Worm (Caenorhabditis elegans): ENCODE measurements around the gene acr-12.
A peak's percentile ranks its signal among the peaks of the same experiment; 100 is the strongest.

acr-12 gene

DNA sequence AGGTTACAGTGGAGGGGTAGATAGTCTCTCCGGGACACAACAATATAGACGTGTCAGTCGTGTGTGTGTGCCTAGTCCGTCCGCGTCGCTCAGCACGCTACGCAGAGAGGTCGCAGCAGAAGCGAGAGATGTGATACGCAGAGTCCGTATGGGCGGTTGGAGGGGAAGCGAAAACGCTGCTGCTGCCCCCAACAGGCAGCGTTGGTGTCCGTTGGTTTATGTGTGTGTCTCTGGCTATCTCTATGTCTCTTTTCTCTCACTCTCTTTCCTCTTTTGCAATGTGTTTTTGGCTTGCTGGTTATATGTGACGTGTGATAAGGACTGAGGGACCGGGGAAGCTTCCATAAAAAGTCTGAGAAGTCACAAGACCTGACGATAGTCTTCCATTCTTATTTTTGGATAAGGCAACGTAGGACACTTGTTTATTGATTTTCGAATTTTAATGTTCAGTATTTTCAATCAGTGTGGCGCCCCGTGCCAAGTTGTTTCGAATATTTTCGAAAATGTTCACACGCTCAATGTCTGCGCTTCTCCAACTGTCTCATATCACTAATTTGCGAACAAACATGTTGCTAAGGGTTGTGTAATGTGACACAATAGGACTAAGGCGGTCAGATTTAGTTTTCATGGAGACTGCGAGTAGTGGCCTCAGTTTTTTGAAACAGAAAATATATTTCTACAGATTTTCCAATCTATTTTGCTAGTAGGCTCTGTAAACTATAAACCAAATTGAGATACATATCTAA lies 5.1 kb upstream of the acr-12 start, which contains the start of gene pab-2:
Gene pab-2 (minus strand): TSS at position 69 of the 746 bp plus-strand sequence.
- TF ChIP-seq cog-1 (tag; optimal IDR thresholded peaks at IDR 0.05) (peak; percentile 69), flt-1 (GFP tag; IDR thresholded peaks at IDR 0.05) (0 out of 2 replicates have a peak, but pooled peaks have one; percentile 39), ztf-23 (GFP tag; IDR thresholded peaks at IDR 0.05) (peak; percentile 72), ztf-29 (GFP tag; IDR thresholded peaks at IDR 0.05) (peak; percentile 73), med-1 (GFP tag; optimal IDR thresholded peaks at IDR 0.05; ENCODE audit: insufficient read depth) (no peak)

DNA sequence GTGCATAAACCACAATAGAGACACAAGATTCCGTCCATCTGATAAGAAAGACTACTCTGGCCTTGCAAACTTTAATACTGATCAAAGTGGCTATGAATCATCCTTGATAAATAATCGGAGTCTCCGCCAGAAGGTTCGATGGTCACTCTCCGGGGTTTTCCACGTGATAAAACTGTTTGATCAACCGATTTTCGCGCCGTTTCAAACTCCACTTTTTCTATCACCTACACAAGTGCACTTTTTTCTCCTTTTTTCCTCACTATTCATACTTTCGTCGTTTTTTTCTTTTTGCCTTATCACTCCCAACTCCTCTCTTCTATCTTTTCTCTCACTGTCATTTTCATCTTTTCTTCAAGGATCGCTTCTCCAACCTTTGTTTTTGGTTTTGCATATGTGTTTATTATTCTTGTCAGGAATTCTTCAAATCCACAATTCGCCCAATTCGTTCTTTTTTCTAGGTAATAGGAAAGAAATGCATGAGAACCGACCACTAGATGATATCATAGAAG lies 4.0 kb upstream of the acr-12 start, which contains the start of gene F18H3.4:
Gene F18H3.4 (plus strand): TSS at position 459 of the 509 bp plus-strand sequence.
- no peak for TF ChIP-seq med-1 (GFP tag; optimal IDR thresholded peaks at IDR 0.05; ENCODE audit: insufficient read depth)
- TF ChIP-seq cog-1 (tag; optimal IDR thresholded peaks at IDR 0.05), result no peak
- TF ChIP-seq ref-1 (GFP tag; conservative IDR thresholded peaks at IDR 0.05), result no peak
- TF ChIP-seq T22C8.4 (GFP tag; IDR thresholded peaks at IDR 0.05), result no peak
- TF ChIP-seq klf-2 (GFP tag; conservative IDR thresholded peaks at IDR 0.05), result no peak
- TF ChIP-seq ztf-29 (GFP tag; IDR thresholded peaks at IDR 0.05), result no peak
- no peak for TF ChIP-seq tab-1 (GFP tag; IDR thresholded peaks at IDR 0.05)
- no peak for TF ChIP-seq ztf-23 (GFP tag; IDR thresholded peaks at IDR 0.05)
- TF ChIP-seq flt-1 (GFP tag; IDR thresholded peaks at IDR 0.05), result no peak

DNA sequence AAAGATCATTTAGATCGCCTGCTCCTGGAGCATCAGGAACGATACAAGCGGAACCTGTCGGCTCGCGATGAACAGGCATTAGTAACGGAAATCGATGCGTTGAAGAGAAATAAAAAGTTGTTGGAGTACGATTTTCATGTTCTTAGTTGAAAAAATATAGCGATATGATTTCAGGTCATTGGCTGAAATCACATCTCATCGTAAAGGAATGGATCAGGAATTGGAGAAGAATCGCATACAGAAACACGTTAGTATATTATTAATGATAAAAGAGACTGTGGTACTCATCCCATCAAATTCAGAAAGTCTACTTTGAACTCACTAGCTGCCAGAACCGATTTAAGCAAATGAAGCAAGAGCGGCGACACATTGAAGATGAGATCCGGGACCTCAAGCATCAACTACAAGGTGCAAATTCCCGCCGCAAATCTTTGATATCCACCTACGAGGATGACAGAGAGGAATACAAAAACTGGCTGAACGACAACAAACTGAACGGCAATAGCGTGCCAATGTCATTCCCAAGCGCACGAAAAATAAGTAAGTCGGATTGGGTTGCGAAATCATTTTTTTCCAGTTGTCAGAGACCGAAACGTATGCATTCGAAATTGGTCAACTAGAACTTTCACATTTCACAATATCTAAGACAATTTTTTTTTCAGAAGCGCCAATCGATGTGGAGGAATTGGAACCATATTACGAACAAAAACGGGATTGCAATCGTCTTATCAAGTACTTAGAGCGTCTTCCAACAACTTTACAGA lies 2.5 kb upstream of the acr-12 start:
- no peak for TF ChIP-seq ztf-23 (GFP tag; IDR thresholded peaks at IDR 0.05)
- no peak for TF ChIP-seq cog-1 (tag; optimal IDR thresholded peaks at IDR 0.05)
- no peak for TF ChIP-seq flt-1 (GFP tag; IDR thresholded peaks at IDR 0.05)
- no peak for TF ChIP-seq med-1 (GFP tag; optimal IDR thresholded peaks at IDR 0.05; ENCODE audit: insufficient read depth)
- no peak for TF ChIP-seq ref-1 (GFP tag; conservative IDR thresholded peaks at IDR 0.05)
- no peak for TF ChIP-seq ztf-29 (GFP tag; IDR thresholded peaks at IDR 0.05)
- TF ChIP-seq T22C8.4 (GFP tag; IDR thresholded peaks at IDR 0.05), result no peak
- no peak for TF ChIP-seq klf-2 (GFP tag; conservative IDR thresholded peaks at IDR 0.05)
- TF ChIP-seq tab-1 (GFP tag; IDR thresholded peaks at IDR 0.05), result no peak

DNA sequence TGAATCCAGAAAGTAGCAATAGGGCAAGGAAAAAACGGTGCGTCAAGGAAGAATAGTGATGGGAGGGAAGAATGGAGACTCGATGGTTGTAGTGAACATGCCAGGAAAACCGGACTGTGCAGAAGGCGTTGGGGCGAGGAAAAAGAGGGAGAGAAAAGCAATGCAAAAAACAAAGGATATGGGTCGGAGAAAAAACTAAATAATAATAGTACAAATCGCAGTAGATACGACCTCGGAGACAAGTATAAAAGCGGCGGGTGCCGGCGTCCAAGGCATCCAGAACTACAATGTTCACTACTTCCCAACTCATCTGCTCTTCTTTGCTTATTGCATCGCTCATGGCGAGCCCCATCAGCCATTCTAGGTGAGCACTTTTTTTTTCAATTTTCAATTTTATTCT lies 4.1 kb downstream of the acr-12 start, which contains the start of gene R01E6.5:
Gene R01E6.5 (plus strand): TSS at position 301 of the 400 bp plus-strand sequence.
- TF ChIP-seq T22C8.4 (GFP tag; IDR thresholded peaks at IDR 0.05), result no peak
- no peak for TF ChIP-seq flt-1 (GFP tag; IDR thresholded peaks at IDR 0.05)
- no peak for TF ChIP-seq cog-1 (tag; optimal IDR thresholded peaks at IDR 0.05)
- no peak for TF ChIP-seq ref-1 (GFP tag; conservative IDR thresholded peaks at IDR 0.05)
- no peak for TF ChIP-seq ztf-23 (GFP tag; IDR thresholded peaks at IDR 0.05)
- TF ChIP-seq ztf-29 (GFP tag; IDR thresholded peaks at IDR 0.05), result no peak
- TF ChIP-seq tab-1 (GFP tag; IDR thresholded peaks at IDR 0.05), result no peak
- TF ChIP-seq med-1 (GFP tag; optimal IDR thresholded peaks at IDR 0.05; ENCODE audit: insufficient read depth), result no peak

DNA sequence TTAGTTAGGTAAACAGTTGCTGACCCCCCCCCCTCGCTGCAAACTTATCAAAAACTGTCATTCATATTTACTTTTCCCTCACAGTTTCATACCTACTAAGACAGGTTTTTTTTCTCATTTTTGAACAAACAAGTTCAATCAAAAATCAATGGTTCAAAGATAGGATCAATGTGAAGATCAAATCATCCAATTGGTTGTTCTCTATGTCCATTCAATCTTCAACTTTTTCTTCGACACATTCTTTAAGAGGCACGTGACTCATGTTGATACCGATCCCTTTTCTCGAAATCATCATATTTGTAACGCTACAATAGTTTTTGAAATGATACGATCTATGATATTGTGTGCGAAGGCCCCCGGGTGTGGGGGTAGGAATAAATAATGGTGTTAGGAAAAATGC lies 7.0 kb downstream of the acr-12 start:
- TF ChIP-seq klf-2 (GFP tag; conservative IDR thresholded peaks at IDR 0.05) (no peak), tab-1 (GFP tag; IDR thresholded peaks at IDR 0.05) (no peak), flt-1 (GFP tag; IDR thresholded peaks at IDR 0.05) (no peak), ztf-29 (GFP tag; IDR thresholded peaks at IDR 0.05) (no peak), ztf-23 (GFP tag; IDR thresholded peaks at IDR 0.05) (no peak), ref-1 (GFP tag; conservative IDR thresholded peaks at IDR 0.05) (no peak), T22C8.4 (GFP tag; IDR thresholded peaks at IDR 0.05) (no peak), med-1 (GFP tag; optimal IDR thresholded peaks at IDR 0.05; ENCODE audit: insufficient read depth) (no peak), cog-1 (tag; optimal IDR thresholded peaks at IDR 0.05) (no peak)

DNA sequence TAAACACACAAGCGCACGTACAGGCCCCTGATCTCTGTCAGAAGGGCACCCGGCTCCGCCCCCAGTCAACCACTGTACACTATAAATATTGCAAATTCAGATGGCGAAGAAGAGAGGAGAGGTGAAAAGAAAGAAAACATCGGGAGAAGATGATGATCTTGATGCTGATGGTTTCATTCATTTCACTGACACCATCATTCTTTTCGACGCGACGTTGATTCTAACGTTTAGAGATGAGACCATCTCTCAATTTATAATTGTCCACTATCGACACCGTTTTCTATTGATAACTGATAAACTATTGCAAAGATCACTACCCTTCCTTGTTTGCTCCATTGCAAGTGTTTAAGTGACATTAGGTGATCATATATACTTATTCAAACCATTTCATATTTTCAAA lies 8.7 kb downstream of the acr-12 start:
- TF ChIP-seq cog-1 (tag; optimal IDR thresholded peaks at IDR 0.05) (no peak), med-1 (GFP tag; optimal IDR thresholded peaks at IDR 0.05; ENCODE audit: insufficient read depth) (no peak), ref-1 (GFP tag; conservative IDR thresholded peaks at IDR 0.05) (no peak), klf-2 (GFP tag; conservative IDR thresholded peaks at IDR 0.05) (no peak), T22C8.4 (GFP tag; IDR thresholded peaks at IDR 0.05) (no peak), ztf-29 (GFP tag; IDR thresholded peaks at IDR 0.05) (no peak), flt-1 (GFP tag; IDR thresholded peaks at IDR 0.05) (no peak), ztf-23 (GFP tag; IDR thresholded peaks at IDR 0.05) (no peak), tab-1 (GFP tag; IDR thresholded peaks at IDR 0.05) (no peak)

DNA sequence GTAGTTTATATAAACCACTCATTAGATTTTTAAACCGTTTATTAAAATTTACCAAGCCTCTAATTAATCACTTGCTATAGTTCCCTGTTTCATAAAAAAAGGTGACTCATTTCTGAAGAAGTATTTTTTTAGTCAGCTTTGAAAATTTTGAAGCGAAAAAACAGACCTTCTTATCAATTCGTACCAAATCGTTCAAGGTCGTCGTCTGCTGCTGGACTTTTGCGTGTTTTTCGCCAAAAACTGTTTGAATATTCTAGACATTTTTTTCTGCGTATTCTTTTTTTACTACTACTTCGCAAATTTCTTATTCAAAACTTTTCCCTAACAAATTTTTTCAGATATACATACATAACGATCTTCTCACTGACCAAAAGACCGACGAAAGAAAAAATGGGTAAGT lies 9.6 kb downstream of the acr-12 start, which contains the start of gene cah-4:
Gene cah-4 (plus strand): TSS at position 339 of the 400 bp plus-strand sequence.
- TF ChIP-seq ztf-29 (GFP tag; IDR thresholded peaks at IDR 0.05) (no peak), ref-1 (GFP tag; conservative IDR thresholded peaks at IDR 0.05) (no peak), tab-1 (GFP tag; IDR thresholded peaks at IDR 0.05) (no peak), klf-2 (GFP tag; conservative IDR thresholded peaks at IDR 0.05) (no peak), cog-1 (tag; optimal IDR thresholded peaks at IDR 0.05) (no peak), ztf-23 (GFP tag; IDR thresholded peaks at IDR 0.05) (no peak), flt-1 (GFP tag; IDR thresholded peaks at IDR 0.05) (no peak), T22C8.4 (GFP tag; IDR thresholded peaks at IDR 0.05) (no peak), med-1 (GFP tag; optimal IDR thresholded peaks at IDR 0.05; ENCODE audit: insufficient read depth) (no peak)

DNA sequence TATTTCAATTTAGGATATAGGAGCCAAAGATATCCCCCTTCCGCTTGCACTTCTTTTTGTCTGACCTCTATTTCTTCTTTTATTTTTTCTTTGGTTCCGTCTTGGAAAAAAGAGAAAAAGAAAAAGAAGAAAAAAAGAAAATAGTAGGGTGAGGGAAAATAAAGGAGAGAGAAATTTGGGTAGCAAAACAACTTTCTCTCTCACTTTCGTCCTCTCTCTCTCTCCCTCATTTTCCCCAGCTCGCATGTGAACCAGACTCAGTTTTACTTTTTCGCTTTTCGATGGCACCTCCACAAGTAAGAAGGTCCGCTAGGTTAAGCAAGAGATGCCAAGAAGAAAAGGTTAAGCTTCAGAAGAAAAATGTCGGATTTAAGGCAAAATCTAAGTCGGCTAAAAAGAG lies 10.1 kb downstream of the acr-12 start:
- TF ChIP-seq ztf-29 (GFP tag; IDR thresholded peaks at IDR 0.05) (no peak), tab-1 (GFP tag; IDR thresholded peaks at IDR 0.05) (no peak), ztf-23 (GFP tag; IDR thresholded peaks at IDR 0.05) (no peak), med-1 (GFP tag; optimal IDR thresholded peaks at IDR 0.05; ENCODE audit: insufficient read depth) (no peak), ref-1 (GFP tag; conservative IDR thresholded peaks at IDR 0.05) (no peak), flt-1 (GFP tag; IDR thresholded peaks at IDR 0.05) (no peak), klf-2 (GFP tag; conservative IDR thresholded peaks at IDR 0.05) (no peak)

DNA sequence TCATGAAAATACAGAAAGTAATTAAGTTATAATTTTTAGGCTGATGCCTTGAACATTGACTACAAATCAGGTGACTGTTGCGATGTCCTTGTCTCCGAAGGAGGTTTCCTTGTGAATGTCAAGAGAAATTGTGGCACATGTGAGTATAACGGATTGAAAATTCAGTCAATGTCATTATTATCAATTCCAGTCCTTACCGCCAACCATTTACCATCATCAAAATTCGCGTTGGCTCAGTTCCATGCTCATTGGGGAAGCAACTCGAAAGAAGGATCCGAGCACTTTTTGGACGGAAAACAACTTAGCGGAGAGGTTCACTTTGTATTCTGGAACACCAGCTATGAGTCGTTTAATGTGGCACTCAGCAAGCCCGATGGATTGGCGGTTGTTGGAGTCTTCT lies 10.7 kb downstream of the acr-12 start:
- TF ChIP-seq med-1 (GFP tag; optimal IDR thresholded peaks at IDR 0.05; ENCODE audit: insufficient read depth), result no peak
- no peak for TF ChIP-seq tab-1 (GFP tag; IDR thresholded peaks at IDR 0.05)
- TF ChIP-seq klf-2 (GFP tag; conservative IDR thresholded peaks at IDR 0.05), result no peak
- TF ChIP-seq ref-1 (GFP tag; conservative IDR thresholded peaks at IDR 0.05), result no peak
- TF ChIP-seq ztf-23 (GFP tag; IDR thresholded peaks at IDR 0.05), result no peak
- TF ChIP-seq T22C8.4 (GFP tag; IDR thresholded peaks at IDR 0.05), result no peak
- no peak for TF ChIP-seq cog-1 (tag; optimal IDR thresholded peaks at IDR 0.05)
- no peak for TF ChIP-seq ztf-29 (GFP tag; IDR thresholded peaks at IDR 0.05)
- no peak for TF ChIP-seq flt-1 (GFP tag; IDR thresholded peaks at IDR 0.05)
